Worm (Caenorhabditis elegans) whole organism, early embryonic: Measurements from ENCODE around the gene C33F10.8.

ENCODE experiments used
- ama-1 ChIP-seq: fragments of 150-350 bp; optimal IDR thresholded peaks from 2 replicates; lab custom pipeline; 2014
- flt-1 ChIP-seq: fragments of 200-800 bp; sonication (Bioruptor generic); IDR thresholded peaks from 2 replicates; pipeline ENCODE4 v1.3.6; 2022; ENCODE audit warnings: missing genetic modification characterization, missing compliant biosample characterization
- pes-1 ChIP-seq: fragments of 200-800 bp; sonication (Bioruptor generic); IDR thresholded peaks from 2 replicates; pipeline ENCODE4 v1.3.6; 2022; ENCODE audit warnings: missing genetic modification reagents, missing genetic modification characterization, missing compliant biosample characterization

DNA sequence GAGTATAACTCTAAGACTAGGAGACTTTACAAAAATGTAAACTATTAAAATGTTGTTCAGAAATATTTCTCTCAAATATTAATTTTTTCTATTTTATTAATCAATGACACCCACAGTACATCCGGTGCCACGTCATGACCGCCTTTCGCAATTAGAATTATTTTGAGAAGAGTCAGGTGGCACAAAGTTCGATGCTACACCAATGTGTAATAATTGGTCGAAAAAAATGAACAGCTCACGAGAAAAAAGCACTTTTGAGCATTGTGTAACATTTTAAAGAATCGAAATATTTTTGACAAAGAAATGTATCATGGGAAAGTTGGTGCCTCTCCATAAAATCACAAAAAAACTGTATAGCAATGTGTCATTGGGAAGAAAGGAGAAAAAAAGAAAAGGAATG lies 18.3 kb downstream of the C33F10.8 start:
- no peak for TF ChIP-seq pes-1 (GFP tag; lab: Robert Waterston, UW)
- TF ChIP-seq ama-1 (lab: Kevin White, UChicago) = no peak
- no peak for TF ChIP-seq flt-1 (GFP tag; lab: Robert Waterston, UW)
